Fruit fly (Drosophila melanogaster): ENCODE results near the gene MICU1.

Gene MICU1

DNA sequence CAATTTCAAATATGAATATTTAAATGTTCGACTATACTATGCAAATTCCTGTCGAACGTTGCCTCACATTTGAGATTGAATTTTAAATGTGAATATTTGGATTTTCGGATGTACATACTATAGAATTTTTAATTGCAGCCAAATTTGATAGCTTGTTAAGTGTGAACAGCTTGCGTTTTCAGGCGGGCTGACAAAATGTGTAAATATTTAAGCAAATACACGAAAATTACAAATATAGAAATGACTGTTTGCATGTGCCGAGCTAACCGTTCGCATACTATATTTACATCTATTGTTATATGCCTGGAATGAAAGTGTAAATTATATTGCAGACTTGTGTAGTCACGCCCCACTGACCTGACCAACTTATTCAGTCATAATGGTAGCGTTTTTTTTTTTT, 33.6 kb downstream of the MICU1 start (continued):
- no peak for TF ChIP-seq CG18476 (GFP tag; optimal IDR thresholded peaks at IDR 0.05)
- TF ChIP-seq MTF-1 (GFP tag; optimal IDR thresholded peaks at IDR 0.05; ENCODE audit: borderline replicate concordance): peak; percentile 13
- no peak for TF ChIP-seq yki (optimal IDR thresholded peaks at IDR 0.05)
- no peak for TF ChIP-seq CG8089 (GFP tag; optimal IDR thresholded peaks at IDR 0.05)
- TF ChIP-seq D (optimal IDR thresholded peaks at IDR 0.05): no peak
- no peak for TF ChIP-seq D (GFP tag; optimal IDR thresholded peaks at IDR 0.05)
- no peak for TF ChIP-seq zen (tag; optimal IDR thresholded peaks at IDR 0.05)
- TF ChIP-seq slp2 (GFP tag; optimal IDR thresholded peaks at IDR 0.05): no peak
- TF ChIP-seq CG4707 (GFP tag; optimal IDR thresholded peaks at IDR 0.05): no peak
- no peak for TF ChIP-seq CG8290 (GFP tag; optimal IDR thresholded peaks at IDR 0.05)
- TF ChIP-seq CG8290 (tag; optimal IDR thresholded peaks at IDR 0.05): peak in 1 of 2 experiments; percentile 62
- no peak for TF ChIP-seq eve (GFP tag; optimal IDR thresholded peaks at IDR 0.05)
- no peak for TF ChIP-seq CG15601 (tag; optimal IDR thresholded peaks at IDR 0.05)
- no peak for TF ChIP-seq CG10543 (GFP tag; optimal IDR thresholded peaks at IDR 0.05)
- TF ChIP-seq CG7839 (tag; optimal IDR thresholded peaks at IDR 0.05): peak; percentile 7
- no peak for TF ChIP-seq CG12391 (tag; optimal IDR thresholded peaks at IDR 0.05)
- no peak for TF ChIP-seq nerfin-2 (GFP tag; IDR thresholded peaks at IDR 0.05; ENCODE audit: partially characterized antibody)
- TF ChIP-seq CG1024 (GFP tag; IDR thresholded peaks at IDR 0.05): no peak
- TF ChIP-seq schlank (tag; optimal IDR thresholded peaks at IDR 0.05): no peak
- no peak for TF ChIP-seq CG9876 (GFP tag; optimal IDR thresholded peaks at IDR 0.05)
- TF ChIP-seq lab (GFP tag; optimal IDR thresholded peaks at IDR 0.05): peak; percentile 59
- TF ChIP-seq Vsx1 (GFP tag; optimal IDR thresholded peaks at IDR 0.05): peak; percentile 25
- peak; percentile 41 for TF ChIP-seq Hmr (GFP tag; optimal IDR thresholded peaks at IDR 0.05)
- TF ChIP-seq CG7987 (GFP tag; optimal IDR thresholded peaks at IDR 0.05): peak; percentile 21
- no peak for TF ChIP-seq sens-2 (GFP tag; IDR thresholded peaks at IDR 0.05)
- TF ChIP-seq BtbVII (GFP tag; optimal IDR thresholded peaks at IDR 0.05): peak; percentile 30
- no peak for TF ChIP-seq ato (GFP tag; IDR thresholded peaks at IDR 0.05; ENCODE audit: partially characterized antibody)
- TF ChIP-seq CG6175 (GFP tag; IDR thresholded peaks at IDR 0.05): no peak
- peak; percentile 79 for TF ChIP-seq Med (GFP tag)
- TF ChIP-seq CG4404 (GFP tag; IDR thresholded peaks at IDR 0.05): no peak
- no peak for TF ChIP-seq CG15269 (tag; optimal IDR thresholded peaks at IDR 0.05)
- peak; percentile 36 for TF ChIP-seq CrebB (tag; optimal IDR thresholded peaks at IDR 0.05)
- TF ChIP-seq Side (GFP tag; optimal IDR thresholded peaks at IDR 0.05): no peak
- TF ChIP-seq amos (GFP tag; IDR thresholded peaks at IDR 0.05; ENCODE audit: partially characterized antibody): no peak
- TF ChIP-seq Fer2 (tag; optimal IDR thresholded peaks at IDR 0.05): no peak
- TF ChIP-seq unpg (GFP tag; optimal IDR thresholded peaks at IDR 0.05): peak; percentile 28
- no peak for TF ChIP-seq dati (GFP tag; IDR thresholded peaks at IDR 0.05)
- TF ChIP-seq chm (GFP tag; IDR thresholded peaks at IDR 0.05): no peak
- no peak for TF ChIP-seq nmo (GFP tag; optimal IDR thresholded peaks at IDR 0.05)
- TF ChIP-seq Blimp-1 (GFP tag; optimal IDR thresholded peaks at IDR 0.05): peak; percentile 9
- no peak for TF ChIP-seq vnd (GFP tag; IDR thresholded peaks at IDR 0.05; ENCODE audit: partially characterized antibody)
- no peak for TF ChIP-seq CG6765 (GFP tag; optimal IDR thresholded peaks at IDR 0.05)
- no peak for TF ChIP-seq ara (GFP tag; IDR thresholded peaks at IDR 0.05)
- no peak for TF ChIP-seq CG11504 (tag; optimal IDR thresholded peaks at IDR 0.05)
- no peak for TF ChIP-seq MESR4 (GFP tag; optimal IDR thresholded peaks at IDR 0.05)
- no peak for TF ChIP-seq luna (GFP tag; optimal IDR thresholded peaks at IDR 0.05)
- TF ChIP-seq Hmx (GFP tag; optimal IDR thresholded peaks at IDR 0.05): no peak
- TF ChIP-seq eyg (GFP tag; optimal IDR thresholded peaks at IDR 0.05): no peak
- TF ChIP-seq CG34224 (GFP tag; IDR thresholded peaks at IDR 0.05; ENCODE audit: partially characterized antibody): no peak
- TF ChIP-seq H15 (GFP tag; IDR thresholded peaks at IDR 0.05): no peak
- no peak for TF ChIP-seq CG11560 (tag; IDR thresholded peaks at IDR 0.05)
- TF ChIP-seq CG7928 (GFP tag; optimal IDR thresholded peaks at IDR 0.05): no peak
